Worm (Caenorhabditis elegans): ENCODE results near the gene srab-6.

DNA sequence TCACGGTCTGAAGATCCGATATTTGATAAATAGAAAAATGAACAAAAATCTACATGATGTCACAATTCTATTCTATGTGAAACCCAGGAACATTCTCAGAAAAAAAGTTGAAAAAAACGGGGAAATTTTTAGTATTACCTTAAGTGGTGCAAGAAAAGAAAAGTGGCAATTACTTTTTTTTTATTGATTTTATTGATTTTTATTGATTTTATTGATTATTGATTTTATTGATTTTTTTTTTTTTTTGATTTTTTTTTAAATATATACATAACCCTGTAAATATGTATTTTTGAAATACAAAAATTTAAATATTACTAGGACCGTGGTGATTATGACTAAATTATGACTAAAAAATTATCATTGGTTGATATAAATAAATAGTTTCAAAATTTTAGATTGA, 19.9 kb upstream of the srab-6 start:
- TF ChIP-seq snpc-4 (tag; optimal IDR thresholded peaks at IDR 0.05) (no peak), nhr-12 (tag; optimal IDR thresholded peaks at IDR 0.05) (no peak), unc-62 (GFP tag; optimal IDR thresholded peaks at IDR 0.05) (no peak), mab-5 (tag; optimal IDR thresholded peaks at IDR 0.05) (no peak), nhr-2 (tag; optimal IDR thresholded peaks at IDR 0.05) (no peak), nhr-76 (tag; optimal IDR thresholded peaks at IDR 0.05) (no peak), nhr-28 (tag; optimal IDR thresholded peaks at IDR 0.05) (no peak), sptf-1 (tag; optimal IDR thresholded peaks at IDR 0.05) (no peak), elt-3 (tag; optimal IDR thresholded peaks at IDR 0.05) (no peak), hlh-1 (tag; optimal IDR thresholded peaks at IDR 0.05) (no peak), unc-39 (tag; optimal IDR thresholded peaks at IDR 0.05) (no peak), ztf-11 (tag; optimal IDR thresholded peaks at IDR 0.05) (no peak)

Data from whole organism, mixed stage, embryonic.